Fruit fly (Drosophila melanogaster): ENCODE measurements around the gene Tgi.
A peak's percentile ranks its signal among the peaks of the same experiment; 100 is the strongest.

Tgi gene

DNA sequence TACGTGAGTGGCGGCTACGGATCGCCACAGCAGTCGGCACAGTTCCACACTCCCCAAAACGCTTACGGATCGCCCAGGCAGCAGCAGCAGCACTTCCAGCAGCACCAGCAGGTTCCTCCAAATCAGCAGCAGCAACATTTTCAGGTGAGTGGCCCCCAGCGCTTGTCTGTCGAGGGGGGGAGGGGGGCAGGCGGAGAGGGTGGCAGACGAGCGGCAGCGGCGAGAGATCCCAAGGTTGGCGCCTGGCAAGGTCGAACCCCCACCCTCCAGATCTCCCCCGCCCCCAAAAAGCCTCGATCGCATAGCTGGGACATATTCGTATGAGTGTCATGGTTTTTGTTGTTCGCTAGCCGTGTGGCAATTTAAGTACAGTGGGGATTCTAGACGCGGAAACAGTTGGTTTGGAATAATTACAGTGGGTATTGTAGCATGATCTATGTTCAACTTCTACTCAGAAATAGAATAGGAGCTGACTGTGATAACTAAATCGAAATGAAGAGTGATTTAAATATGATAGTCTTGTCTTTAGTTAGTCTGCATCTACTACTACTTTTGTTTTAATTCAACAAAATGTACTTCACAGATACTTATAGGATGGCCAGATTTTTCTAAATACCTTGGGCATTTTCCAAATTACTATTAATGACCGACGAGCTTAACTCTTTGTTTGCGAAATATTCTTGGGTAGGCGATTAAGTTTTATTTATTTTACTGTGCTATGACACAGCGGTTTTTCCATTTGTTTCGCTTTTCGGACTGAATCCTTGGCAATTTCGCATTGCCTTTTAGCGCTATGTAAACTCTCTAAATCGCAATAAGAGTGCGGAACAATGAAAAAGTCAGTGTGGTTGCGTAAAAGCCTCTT is 8.0 kb upstream of the Tgi start (continued):
- TF ChIP-seq E2f1 (GFP tag; IDR thresholded peaks at IDR 0.05) (0 out of 2 replicates have a peak, but pooled peaks have one; percentile 18), CG8089 (GFP tag; optimal IDR thresholded peaks at IDR 0.05) (no peak), CG11504 (tag; optimal IDR thresholded peaks at IDR 0.05) (peak; percentile 43), row (GFP tag; IDR thresholded peaks at IDR 0.05) (peak; percentile 65), CG7556 (GFP tag; optimal IDR thresholded peaks at IDR 0.05) (peak; percentile 20), CHES-1-like (GFP tag; optimal IDR thresholded peaks at IDR 0.05) (no peak), pb (GFP tag; optimal IDR thresholded peaks at IDR 0.05) (no peak), NfI (GFP tag; optimal IDR thresholded peaks at IDR 0.05) (peak; percentile 29), CG12391 (tag; optimal IDR thresholded peaks at IDR 0.05) (peak; percentile 10), HHEX (GFP tag; optimal IDR thresholded peaks at IDR 0.05) (no peak), MBD-R2 (GFP tag; IDR thresholded peaks at IDR 0.05) (no peak), CG10543 (GFP tag; optimal IDR thresholded peaks at IDR 0.05) (peak; percentile 67), CG8924 (tag; optimal IDR thresholded peaks at IDR 0.05) (peak; percentile 8), CG16863 (GFP tag; optimal IDR thresholded peaks at IDR 0.05) (no peak), Pdp1 (GFP tag; optimal IDR thresholded peaks at IDR 0.05) (peak in 1 of 2 experiments; percentile 31), ken (GFP tag; IDR thresholded peaks at IDR 0.05) (no peak), lab (GFP tag; optimal IDR thresholded peaks at IDR 0.05) (peak; percentile 31), Poxn (GFP tag; IDR thresholded peaks at IDR 0.05) (0 out of 2 replicates have a peak, but pooled peaks have one; percentile 3), BtbVII (GFP tag; optimal IDR thresholded peaks at IDR 0.05) (peak; percentile 11), CG2120 (GFP tag; optimal IDR thresholded peaks at IDR 0.05) (peak; percentile 60)

DNA sequence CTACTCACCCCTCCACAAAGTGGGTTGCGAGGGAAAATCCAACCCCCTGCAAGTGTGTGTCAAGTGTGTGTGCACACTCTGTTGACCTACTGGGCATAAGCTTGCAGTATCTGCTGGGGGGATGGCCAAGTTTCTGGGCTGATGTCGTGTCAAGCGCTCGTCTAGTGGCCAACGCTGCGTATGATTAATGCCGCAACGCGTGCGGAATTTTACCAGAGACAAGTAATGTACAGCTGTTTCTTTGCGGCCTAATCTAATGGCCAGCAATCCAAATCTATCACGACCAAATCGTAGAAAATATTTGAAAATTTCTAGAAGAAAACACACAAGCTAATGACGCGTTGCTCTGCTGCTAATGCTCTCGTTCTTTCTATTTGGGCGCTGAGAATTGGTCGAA is 7.4 kb upstream of the Tgi start:
- TF ChIP-seq CG8281 (tag; optimal IDR thresholded peaks at IDR 0.05) (no peak), scrt (GFP tag; optimal IDR thresholded peaks at IDR 0.05) (no peak), CG17829 (tag; optimal IDR thresholded peaks at IDR 0.05) (no peak), Abd-B (GFP tag; optimal IDR thresholded peaks at IDR 0.05) (no peak), Lpt (GFP tag; optimal IDR thresholded peaks at IDR 0.05) (no peak), tll (GFP tag; optimal IDR thresholded peaks at IDR 0.05) (no peak), CG1647 (GFP tag; optimal IDR thresholded peaks at IDR 0.05) (no peak), CG1024 (GFP tag; IDR thresholded peaks at IDR 0.05) (no peak), Dad (GFP tag; optimal IDR thresholded peaks at IDR 0.05) (no peak), sug (tag; optimal IDR thresholded peaks at IDR 0.05) (peak; percentile 47), chinmo (GFP tag; IDR thresholded peaks at IDR 0.05; ENCODE audit: partially characterized antibody) (0 out of 4 replicates have a peak, but pooled peaks have one; percentile 57), CG7372 (GFP tag; IDR thresholded peaks at IDR 0.05) (0 out of 2 replicates have a peak, but pooled peaks have one; percentile 33), CG34224 (GFP tag; IDR thresholded peaks at IDR 0.05; ENCODE audit: partially characterized antibody) (peak; percentile 44; the same call in 1 of the 3 replicates), Trl (optimal IDR thresholded peaks at IDR 0.05) (peak in 1 of 2 experiments; percentile 39), Trl (GFP tag; optimal IDR thresholded peaks at IDR 0.05) (no peak), chn (GFP tag; optimal IDR thresholded peaks at IDR 0.05) (no peak), CG13287 (GFP tag; IDR thresholded peaks at IDR 0.05; ENCODE audit: partially characterized antibody) (0 out of 2 replicates have a peak, but pooled peaks have one; percentile 7), ttk (GFP tag; IDR thresholded peaks at IDR 0.05) (0 out of 2 replicates have a peak, but pooled peaks have one; percentile 10), CG4404 (GFP tag; IDR thresholded peaks at IDR 0.05) (no peak), CrebB (tag; optimal IDR thresholded peaks at IDR 0.05) (no peak), Hr78 (GFP tag; optimal IDR thresholded peaks at IDR 0.05) (no peak), CG4328 (GFP tag; optimal IDR thresholded peaks at IDR 0.05) (no peak), CG8089 (GFP tag; optimal IDR thresholded peaks at IDR 0.05) (no peak), CG17568 (GFP tag; optimal IDR thresholded peaks at IDR 0.05) (no peak), CG3726 (GFP tag; IDR thresholded peaks at IDR 0.05) (no peak), sens (GFP tag) (no peak), CG9609 (GFP tag; optimal IDR thresholded peaks at IDR 0.05) (no peak), CG2199 (GFP tag; IDR thresholded peaks at IDR 0.05) (no peak), pum (GFP tag; optimal IDR thresholded peaks at IDR 0.05) (no peak), lmd (GFP tag; IDR thresholded peaks at IDR 0.05) (no peak)
